Worm (Caenorhabditis elegans): ENCODE measurements around the gene F48C5.2.

- TF ChIP-seq sem-4 (tag; optimal IDR thresholded peaks at IDR 0.05) (no peak), elt-1 (tag; optimal IDR thresholded peaks at IDR 0.05) (no peak)
Measured at ce11 chrX:11472407-11472806, 18.3 kb upstream of the F48C5.2 start.

Data from whole organism, L2 larva.